Worm (Caenorhabditis elegans): ENCODE data around the gene rps-0.
"Not testable (repeated sequence)": the region's sequence is repeated elsewhere in the genome, so short reads cannot be mapped to it uniquely, and the experiment has no call there.

DNA sequence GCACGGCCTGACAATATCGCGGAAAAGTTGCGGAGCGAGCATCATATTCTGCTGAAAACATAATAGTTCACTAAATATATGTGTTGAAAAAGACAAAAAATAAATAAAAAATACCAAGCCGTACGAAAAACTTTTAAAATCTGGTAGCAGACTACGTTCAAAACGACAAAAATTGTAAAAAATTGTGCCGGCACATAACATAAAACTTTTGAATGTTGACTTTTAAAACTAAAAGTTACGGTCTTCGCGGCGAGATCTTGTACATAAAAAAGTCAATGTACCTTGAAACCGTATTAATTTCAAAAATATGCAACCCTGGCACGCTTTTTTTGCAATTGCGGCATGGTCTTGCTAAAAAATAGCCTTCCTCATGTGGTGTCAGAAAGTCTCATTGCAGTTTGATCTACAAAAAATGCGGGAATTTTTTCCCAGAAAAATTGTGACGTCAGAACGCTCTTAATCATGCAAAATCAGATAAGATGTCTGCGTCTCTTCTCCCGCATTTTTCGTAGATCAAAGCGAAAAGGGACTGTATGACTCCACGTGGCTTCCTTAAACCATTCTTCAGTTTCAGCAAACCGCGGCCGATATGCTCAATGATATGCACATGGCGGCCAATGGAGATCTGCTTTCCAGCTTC, 28.2 kb upstream of the rps-0 start, which contains the start of the genes gex-5 and C38D4.10:
- not testable (repeated sequence) for TF ChIP-seq nhr-237 (tag; optimal IDR thresholded peaks at IDR 0.05); ama-1 (optimal IDR thresholded peaks at IDR 0.05); lin-39 (tag; optimal IDR thresholded peaks at IDR 0.05); rnt-1 (tag; optimal IDR thresholded peaks at IDR 0.05)

Measured in whole organism, L1 larva.